Worm (Caenorhabditis elegans) whole organism, L3 larva: ENCODE data around the gene F12E12.6.

ENCODE experiments used
- R02D3.7 ChIP-seq: fragments of 150-350 bp; optimal IDR thresholded peaks from 2 replicates; lab custom pipeline; 2014; ENCODE audit warnings: missing biosample characterization, missing genetic modification characterization
- ZK546.5 ChIP-seq: sonication (generic microtip); optimal IDR thresholded peaks from 2 replicates; lab custom pipeline; 2017; ENCODE audit warnings: missing biosample characterization, missing genetic modification characterization
- aly-2 ChIP-seq: fragments of 150-350 bp; optimal IDR thresholded peaks from 2 replicates; lab custom pipeline; 2014; ENCODE audit warnings: missing biosample characterization, missing genetic modification characterization
- ama-1 ChIP-seq: fragments of 150-350 bp; optimal IDR thresholded peaks from 2 replicates; lab custom pipeline; 2018
- ceh-16 ChIP-seq: sonication (generic microtip); optimal IDR thresholded peaks from 2 replicates; lab custom pipeline; 2017; ENCODE audit warnings: missing biosample characterization, missing genetic modification characterization
- ceh-28 ChIP-seq: fragments of 150-350 bp; optimal IDR thresholded peaks from 2 replicates; lab custom pipeline; 2014; ENCODE audit warnings: missing biosample characterization, missing genetic modification reagents, missing genetic modification characterization
- ceh-82 ChIP-seq: fragments of 150-350 bp; optimal IDR thresholded peaks from 2 replicates; lab custom pipeline; 2014; ENCODE audit warnings: missing biosample characterization, missing genetic modification characterization
- ceh-9 ChIP-seq: sonication (generic microtip); optimal IDR thresholded peaks from 2 replicates; lab custom pipeline; 2018; ENCODE audit warnings: missing biosample characterization, missing genetic modification characterization
- daf-12 ChIP-seq: fragments of 150-350 bp; optimal IDR thresholded peaks from 2 replicates; lab custom pipeline; 2014; ENCODE audit warnings: missing biosample characterization, missing genetic modification reagents, missing genetic modification characterization
- egl-27 ChIP-seq: sonication (generic microtip); optimal IDR thresholded peaks from 4 replicates; lab custom pipeline; 2017; ENCODE audit warnings: missing biosample characterization, missing genetic modification reagents, missing genetic modification characterization
- egl-5 ChIP-seq: fragments of 150-350 bp; optimal IDR thresholded peaks from 2 replicates; lab custom pipeline; 2017; ENCODE audit warnings: missing biosample characterization, missing genetic modification reagents, missing genetic modification characterization, inconsistent platforms
- elt-1 ChIP-seq: fragments of 150-350 bp; optimal IDR thresholded peaks from 2 replicates; lab custom pipeline; 2014; ENCODE audit warnings: missing biosample characterization, missing genetic modification characterization
- elt-3 ChIP-seq, 3 experiments: fragments of 150-350 bp in 1 of 3; sonication (generic microtip) in 2 of 3; optimal IDR thresholded peaks; 2 replicates in 2 of 3; 4 replicates in 1 of 3; lab custom pipeline; 2014 to 2017; ENCODE audit warnings: missing biosample characterization in 3 of 3, missing genetic modification characterization in 3 of 3
- fkh-10 ChIP-seq: sonication (generic microtip); optimal IDR thresholded peaks from 2 replicates; lab custom pipeline; 2017; ENCODE audit warnings: missing biosample characterization, missing genetic modification reagents, missing genetic modification characterization
- fkh-2 ChIP-seq: fragments of 150-350 bp; optimal IDR thresholded peaks from 2 replicates; lab custom pipeline; 2014; ENCODE audit warnings: missing biosample characterization, missing genetic modification reagents, missing genetic modification characterization
- lin-15B ChIP-seq: fragments of 150-350 bp; optimal IDR thresholded peaks from 2 replicates; lab custom pipeline; 2014; ENCODE audit warnings: missing biosample characterization, missing genetic modification characterization
- lsy-12 ChIP-seq: sonication (generic microtip); optimal IDR thresholded peaks from 2 replicates; lab custom pipeline; 2016; ENCODE audit warnings: mild to moderate bottlenecking, missing genetic modification characterization, missing compliant biosample characterization
- mdl-1 ChIP-seq: fragments of 150-350 bp; optimal IDR thresholded peaks from 2 replicates; lab custom pipeline; 2014; ENCODE audit warnings: missing biosample characterization, missing genetic modification characterization
- mml-1 ChIP-seq: fragments of 150-350 bp; sonication (generic microtip); optimal IDR thresholded peaks from 3 replicates; lab custom pipeline; 2014; ENCODE audit warnings: missing biosample characterization, missing genetic modification characterization
- nfya-1 ChIP-seq: sonication (generic microtip); optimal IDR thresholded peaks from 2 replicates; lab custom pipeline; 2017; ENCODE audit warnings: missing genetic modification characterization, mild to moderate bottlenecking, missing compliant biosample characterization, antibody characterized with exemption, moderate library complexity; ENCODE audit not compliant: insufficient read depth
- nhr-23 ChIP-seq: fragments of 150-350 bp; optimal IDR thresholded peaks from 2 replicates; lab custom pipeline; 2014; ENCODE audit warnings: missing biosample characterization, missing genetic modification reagents, missing genetic modification characterization
- nhr-237 ChIP-seq: fragments of 150-350 bp; optimal IDR thresholded peaks from 2 replicates; lab custom pipeline; 2014; ENCODE audit warnings: missing biosample characterization, missing genetic modification characterization
- nhr-25 ChIP-seq: sonication (generic microtip); optimal IDR thresholded peaks from 2 replicates; lab custom pipeline; 2017; ENCODE audit warnings: missing biosample characterization, missing genetic modification characterization
- nhr-67 ChIP-seq: fragments of 150-350 bp; optimal IDR thresholded peaks from 2 replicates; lab custom pipeline; 2014; ENCODE audit warnings: missing biosample characterization, missing genetic modification characterization
- nhr-76 ChIP-seq: fragments of 150-350 bp; sonication (generic microtip); optimal IDR thresholded peaks from 5 replicates; lab custom pipeline; 2014; ENCODE audit warnings: missing biosample characterization, missing genetic modification characterization
- nhr-77 ChIP-seq: fragments of 150-350 bp; optimal IDR thresholded peaks from 2 replicates; lab custom pipeline; 2014; ENCODE audit warnings: missing biosample characterization, missing genetic modification characterization
- pha-4 ChIP-seq: fragments of 150-350 bp; optimal IDR thresholded peaks from 2 replicates; lab custom pipeline; 2014; ENCODE audit warnings: missing biosample characterization, missing genetic modification reagents, missing genetic modification characterization
- pqm-1 ChIP-seq: fragments of 150-350 bp; optimal IDR thresholded peaks from 2 replicates; lab custom pipeline; 2017; ENCODE audit warnings: missing biosample characterization, missing genetic modification characterization, inconsistent platforms
- sea-2 ChIP-seq: fragments of 150-350 bp; sonication (generic microtip); optimal IDR thresholded peaks from 4 replicates; lab custom pipeline; 2014; ENCODE audit warnings: missing biosample characterization, missing genetic modification reagents, missing genetic modification characterization
- snpc-4 ChIP-seq: fragments of 150-350 bp; optimal IDR thresholded peaks from 2 replicates; lab custom pipeline; 2014; ENCODE audit warnings: missing biosample characterization, missing genetic modification characterization
- tbx-2 ChIP-seq: sonication (generic microtip); optimal IDR thresholded peaks from 2 replicates; lab custom pipeline; 2016; ENCODE audit warnings: mild to moderate bottlenecking, missing genetic modification characterization, missing compliant biosample characterization
- unc-39 ChIP-seq: sonication (generic microtip); optimal IDR thresholded peaks from 4 replicates; lab custom pipeline; 2017; ENCODE audit warnings: missing biosample characterization, missing genetic modification characterization
- unc-62 ChIP-seq: fragments of 150-350 bp; sonication (generic microtip); optimal IDR thresholded peaks from 4 replicates; lab custom pipeline; 2014; ENCODE audit warnings: missing biosample characterization, missing genetic modification reagents, missing genetic modification characterization
- zag-1 ChIP-seq: fragments of 150-350 bp; optimal IDR thresholded peaks from 2 replicates; lab custom pipeline; 2014; ENCODE audit warnings: missing biosample characterization, missing genetic modification characterization
- ztf-4 ChIP-seq: fragments of 150-350 bp; optimal IDR thresholded peaks from 2 replicates; lab custom pipeline; 2014; ENCODE audit warnings: missing biosample characterization, missing genetic modification characterization

Gene F12E12.6

DNA sequence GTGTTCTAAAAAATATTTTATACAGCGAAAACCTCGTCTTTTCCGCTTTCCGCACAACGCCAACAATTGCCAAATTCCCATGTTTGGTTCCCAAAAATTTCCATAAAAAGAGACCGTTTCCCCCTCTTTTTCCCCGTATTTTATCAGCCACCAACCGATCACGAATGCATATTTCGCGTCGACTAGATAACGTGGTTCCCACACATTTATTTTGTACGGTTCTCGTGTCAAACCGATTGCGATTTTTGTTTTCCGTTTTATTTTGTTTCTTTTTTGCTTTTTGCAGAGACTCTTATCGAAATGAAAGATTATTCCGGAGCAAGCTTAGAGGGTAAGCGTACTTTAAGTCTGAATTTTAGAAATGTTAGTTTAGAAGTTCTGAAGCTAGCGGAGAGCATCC, 15.7 kb downstream of the F12E12.6 start, which contains the start of gene C46E10.3:
C46E10.3 (plus strand) TSS at position 301 of the 400 bp plus-strand sequence.
- TF ChIP-seq ZK546.5 (tag; lab: Kevin White, UChicago) (no peak), lin-15B (tag; lab: Kevin White, UChicago) (no peak), elt-3 (tag; optimal IDR thresholded peaks at IDR 0.05; lab: Kevin White, UChicago) (no peak), mml-1 (no peak), unc-39 (tag; lab: Kevin White, UChicago) (no peak), pha-4 (tag; lab: Kevin White, UChicago) (no peak), nhr-25 (no peak), ceh-28 (no peak), sea-2 (GFP tag; lab: Kevin White, UChicago) (no peak), lsy-12 (no peak), ama-1 (lab: Kevin White, UChicago) (no peak), elt-1 (tag; lab: Kevin White, UChicago) (no peak), ceh-82 (no peak), unc-62 (no peak), ztf-4 (no peak), nhr-23 (tag; lab: Kevin White, UChicago) (no peak), nhr-237 (no peak), nhr-67 (no peak), pqm-1 (no peak)

ce11 chrII:3716961-3717360, 19.8 kb downstream of the F12E12.6 start, which contains the start of gene fbxc-52:
fbxc-52 (plus strand) TSS chrII:3717261.
- TF ChIP-seq fkh-10 (no peak), nhr-25 (peak; percentile 45)

- TF ChIP-seq tbx-2 (tag; lab: Kevin White, UChicago) (no peak), fkh-2 (tag; lab: Kevin White, UChicago) (no peak), mml-1 (no peak), ceh-16 (tag; lab: Kevin White, UChicago) (no peak), nhr-76 (tag; lab: Kevin White, UChicago) (no peak), ceh-9 (tag; lab: Kevin White, UChicago) (no peak), mdl-1 (tag; lab: Kevin White, UChicago) (no peak)
These were observed 20.3 kb downstream of the F12E12.6 start, which contains the start of gene srh-99 for ce11 chrII:3716455-3716854. srh-99 (minus strand) TSS chrII:3716555.

ce11 chrII:3714595-3714994, 22.1 kb downstream of the F12E12.6 start, which contains the start of gene srh-100:
srh-100 (minus strand) TSS chrII:3714695.
- TF ChIP-seq nhr-25 (no peak), mdl-1 (tag; lab: Kevin White, UChicago) (no peak)

- TF ChIP-seq snpc-4 (tag; lab: Kevin White, UChicago) (no peak), ceh-16 (tag; lab: Kevin White, UChicago) (no peak), ztf-4 (no peak), elt-1 (tag; lab: Kevin White, UChicago) (no peak), elt-3 (tag; optimal IDR thresholded peaks at IDR 0.05; lab: Kevin White, UChicago) (no peak), aly-2 (tag; lab: Kevin White, UChicago) (no peak), pha-4 (tag; lab: Kevin White, UChicago) (no peak), daf-12 (no peak), egl-27 (tag; lab: Kevin White, UChicago) (no peak), mml-1 (no peak), nhr-77 (no peak), nhr-25 (no peak), pqm-1 (no peak), nfya-1 (tag; lab: Kevin White, UChicago) (no peak), R02D3.7 (tag; lab: Kevin White, UChicago) (no peak), ZK546.5 (tag; lab: Kevin White, UChicago) (no peak), egl-5 (tag; lab: Kevin White, UChicago) (no peak), unc-39 (tag; lab: Kevin White, UChicago) (no peak), tbx-2 (tag; lab: Kevin White, UChicago) (no peak), zag-1 (tag; lab: Kevin White, UChicago) (no peak)
These were observed 25.7 kb downstream of the F12E12.6 start, which contains the start of gene fbxc-53 for ce11 chrII:3711047-3711446. fbxc-53 (plus strand) TSS chrII:3711291.
